Fruit fly (Drosophila melanogaster) whole organism, embryonic: ENCODE measurements around the gene CG15570.

Source experiments
- Dad ChIP-seq: fragments of 200-800 bp; sonication (Bioruptor generic); optimal IDR thresholded peaks from 3 replicates; lab custom pipeline; 2016; ENCODE audit warnings: missing biosample characterization, missing genetic modification characterization
- Eip74EF ChIP-seq, 2 experiments: fragments of 200-800 bp in 1 of 2; fragments of >200 bp in 1 of 2; sonication (Bioruptor generic) in 1 of 2; optimal IDR thresholded peaks; 2 replicates each; lab custom pipeline; 2017 to 2019; ENCODE audit warnings: missing biosample characterization in 2 of 2, missing genetic modification characterization in 2 of 2, mild to moderate bottlenecking in 1 of 2, moderate library complexity in 1 of 2
- Fer2 ChIP-seq: fragments of 200-800 bp; sonication (Bioruptor generic); optimal IDR thresholded peaks from 2 replicates; lab custom pipeline; 2018; ENCODE audit warnings: missing biosample characterization, mild to moderate bottlenecking, missing genetic modification characterization, moderate library complexity
- fru ChIP-seq: fragments of >200 bp; optimal IDR thresholded peaks from 2 replicates; lab custom pipeline; 2017
- gem ChIP-seq: fragments of 200-800 bp; sonication (Bioruptor generic); optimal IDR thresholded peaks from 2 replicates; lab custom pipeline; 2019; ENCODE audit warnings: missing biosample characterization, mild to moderate bottlenecking, missing genetic modification characterization, moderate library complexity

DNA sequence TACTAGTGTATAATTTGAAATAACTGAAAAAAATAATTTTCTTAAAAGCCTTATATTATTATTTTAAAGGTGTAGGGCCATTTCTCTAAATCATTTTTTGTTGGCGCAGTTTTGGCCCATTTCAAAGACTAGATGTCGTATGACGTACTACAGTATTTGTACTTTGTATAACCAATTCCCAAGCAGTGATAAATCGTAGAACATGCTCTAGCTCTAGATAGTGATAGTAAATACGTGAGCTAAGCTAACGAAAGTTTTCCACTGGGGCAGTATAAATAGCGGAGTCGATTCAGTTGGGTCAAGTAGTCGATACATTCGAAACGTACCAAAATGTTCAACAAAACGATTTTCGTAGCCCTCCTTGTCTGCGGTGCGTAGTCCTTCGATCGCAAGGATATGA lies 29.0 kb downstream of the CG15570 start, which contains the start of gene CG43134:
- no peak for TF ChIP-seq Eip74EF (GFP tag; optimal IDR thresholded peaks at IDR 0.05; lab: Kevin White, UChicago)
- TF ChIP-seq Dad: no peak
- no peak for TF ChIP-seq fru (lab: Kevin White, UChicago)
- no peak for TF ChIP-seq gem (tag; lab: Kevin White, UChicago)
- no peak for TF ChIP-seq Fer2
